Worm (Caenorhabditis elegans) whole organism, L4/young adult: ENCODE measurements around the gene Y45G12C.10.

Experiments used
- W03F9.2 ChIP-seq: fragments of 150-350 bp; optimal IDR thresholded peaks from 2 replicates; lab custom pipeline; 2014; ENCODE audit warnings: missing biosample characterization, missing genetic modification characterization
- dao-5 ChIP-seq: sonication (generic microtip); optimal IDR thresholded peaks from 2 replicates; lab custom pipeline; 2016; ENCODE audit warnings: missing genotype, missing genetic modification characterization, moderate library complexity, missing compliant biosample characterization
- him-1 ChIP-seq: sonication (generic microtip); optimal IDR thresholded peaks from 2 replicates; lab custom pipeline; 2016; ENCODE audit warnings: missing genotype, missing genetic modification reagents, missing genetic modification characterization, missing compliant biosample characterization

ce11 chrV:2573881-2574280 is 37.7 kb upstream of the Y45G12C.10 start, which contains the start of gene nhr-290:
- TF ChIP-seq dao-5 (tag; lab: Kevin White, UChicago) (no peak), him-1 (tag; lab: Kevin White, UChicago) (no peak), W03F9.2 (tag; lab: Kevin White, UChicago) (no peak)
